Worm (Caenorhabditis elegans) whole organism, L2 larva: ENCODE data around the gene set-15.
A peak's percentile ranks its signal among the peaks of the same experiment; 100 is the strongest.

Experiments used
- R02D3.7 ChIP-seq: fragments of 150-350 bp; optimal IDR thresholded peaks from 2 replicates; lab custom pipeline; 2014; ENCODE audit warnings: missing biosample characterization, missing genetic modification characterization
- ama-1 ChIP-seq: fragments of 150-350 bp; optimal IDR thresholded peaks from 2 replicates; lab custom pipeline; 2018; ENCODE audit warnings: inconsistent platforms
- ceh-16 ChIP-seq: fragments of 150-350 bp; optimal IDR thresholded peaks from 2 replicates; lab custom pipeline; 2014; ENCODE audit warnings: missing biosample characterization, missing genetic modification characterization
- elt-3 ChIP-seq: sonication (generic microtip); optimal IDR thresholded peaks from 2 replicates; lab custom pipeline; 2017; ENCODE audit warnings: missing biosample characterization, missing genetic modification characterization
- lin-11 ChIP-seq: fragments of 150-350 bp; sonication (generic microtip); optimal IDR thresholded peaks from 2 replicates; lab custom pipeline; 2014; ENCODE audit warnings: missing biosample characterization, missing genetic modification characterization, inconsistent platforms, mixed read lengths
- lin-13 ChIP-seq: fragments of 150-350 bp; optimal IDR thresholded peaks from 2 replicates; lab custom pipeline; 2014; ENCODE audit warnings: missing biosample characterization, missing genetic modification reagents, missing genetic modification characterization
- lsy-2 ChIP-seq, 2 experiments: fragments of 150-350 bp in 1 of 2; sonication (generic microtip) in 1 of 2; optimal IDR thresholded peaks; 2 replicates each; lab custom pipeline; 2014 to 2017; ENCODE audit warnings: missing biosample characterization in 2 of 2, missing genetic modification characterization in 2 of 2
- snpc-4 ChIP-seq: fragments of 150-350 bp; optimal IDR thresholded peaks from 2 replicates; lab custom pipeline; 2014; ENCODE audit warnings: missing biosample characterization, missing genetic modification characterization
- unc-62 ChIP-seq: fragments of 150-350 bp; optimal IDR thresholded peaks from 2 replicates; lab custom pipeline; 2014; ENCODE audit warnings: missing biosample characterization, missing genetic modification reagents, missing genetic modification characterization
- zag-1 ChIP-seq: fragments of 150-350 bp; optimal IDR thresholded peaks from 2 replicates; lab custom pipeline; 2014; ENCODE audit warnings: missing biosample characterization, missing genetic modification characterization

DNA sequence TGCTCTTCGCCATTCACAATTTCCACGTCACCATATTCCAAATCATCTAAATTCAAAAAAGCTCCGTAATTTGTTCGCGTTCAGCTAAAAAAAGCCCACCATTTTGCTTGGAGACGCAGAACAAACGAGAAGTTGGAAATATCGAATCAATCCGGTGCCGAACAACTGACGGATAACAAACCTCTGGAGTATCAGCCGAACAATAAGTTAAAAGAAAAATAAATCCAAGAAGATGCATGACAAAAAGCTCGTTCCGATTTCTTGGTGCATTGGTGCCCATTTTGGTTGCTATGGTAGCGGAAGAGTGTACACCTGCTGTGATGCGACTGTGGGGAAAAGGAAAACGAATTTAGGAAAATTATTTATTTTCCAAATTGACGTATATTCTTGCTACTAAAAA is 32.5 kb downstream of the set-15 start, which contains the start of gene tctn-1:
- TF ChIP-seq unc-62 (GFP tag; lab: Kevin White, UChicago) (no peak), lsy-2 (tag; optimal IDR thresholded peaks at IDR 0.05; lab: Kevin White, UChicago) (peak; percentile 29 to 56), elt-3 (tag; lab: Kevin White, UChicago) (no peak), zag-1 (no peak), lin-11 (no peak), ceh-16 (no peak), R02D3.7 (no peak), snpc-4 (tag; lab: Kevin White, UChicago) (no peak), lin-13 (GFP tag; lab: Kevin White, UChicago) (peak; percentile 9), ama-1 (peak; percentile 63)
